Worm (Caenorhabditis elegans) whole organism, early embryonic: ENCODE measurements around the gene pqn-48.

Experiments used
- aly-1 ChIP-seq: sonication (generic microtip); optimal IDR thresholded peaks from 2 replicates; lab custom pipeline; 2016; ENCODE audit warnings: missing genetic modification characterization, missing compliant biosample characterization
- ama-1 ChIP-seq: fragments of 150-350 bp; optimal IDR thresholded peaks from 2 replicates; lab custom pipeline; 2014
- ceh-13 ChIP-seq: fragments of 200-800 bp; sonication (Bioruptor generic); optimal IDR thresholded peaks from 2 replicates; lab custom pipeline; 2018; ENCODE audit warnings: mild to moderate bottlenecking, missing genetic modification characterization, missing compliant biosample characterization
- ceh-36 ChIP-seq: sonication (generic microtip); optimal IDR thresholded peaks from 2 replicates; lab custom pipeline; 2016; ENCODE audit warnings: missing genetic modification characterization, inconsistent platforms, missing compliant biosample characterization
- ets-7 ChIP-seq: sonication (generic microtip); optimal IDR thresholded peaks from 2 replicates; lab custom pipeline; 2016; ENCODE audit warnings: missing genotype, missing genetic modification characterization, missing compliant biosample characterization
- flt-1 ChIP-seq: fragments of 200-800 bp; sonication (Bioruptor generic); IDR thresholded peaks from 2 replicates; pipeline ENCODE4 v1.3.6; 2022; ENCODE audit warnings: missing genetic modification characterization, missing compliant biosample characterization
- hmbx-1 ChIP-seq: sonication (generic microtip); optimal IDR thresholded peaks from 2 replicates; lab custom pipeline; 2016; ENCODE audit warnings: mild to moderate bottlenecking, missing genetic modification characterization, missing compliant biosample characterization
- hmg-4 ChIP-seq: fragments of 200-800 bp; sonication (Bioruptor generic); optimal IDR thresholded peaks from 2 replicates; lab custom pipeline; 2018; ENCODE audit warnings: mild to moderate bottlenecking, missing genetic modification characterization, missing compliant biosample characterization
- hnd-1 ChIP-seq: sonication (generic microtip); optimal IDR thresholded peaks from 2 replicates; lab custom pipeline; 2016; ENCODE audit warnings: missing genetic modification characterization, missing compliant biosample characterization
- pes-1 ChIP-seq: fragments of 200-800 bp; sonication (Bioruptor generic); IDR thresholded peaks from 2 replicates; pipeline ENCODE4 v1.3.6; 2022; ENCODE audit warnings: missing genetic modification reagents, missing genetic modification characterization, missing compliant biosample characterization
- scrt-1 ChIP-seq: fragments of 200-800 bp; sonication (Bioruptor generic); IDR thresholded peaks from 2 replicates; pipeline ENCODE4 v1.3.6; 2022; ENCODE audit warnings: missing genetic modification characterization, missing compliant biosample characterization
- sea-1 ChIP-seq: fragments of 200-800 bp; sonication (Bioruptor generic); conservative IDR thresholded peaks from 2 replicates; pipeline ENCODE4 v1.3.6; 2022; ENCODE audit warnings: missing genetic modification characterization, missing compliant biosample characterization
- tbx-37 ChIP-seq: fragments of 200-800 bp; sonication (Bioruptor generic); conservative IDR thresholded peaks from 2 replicates; pipeline ENCODE4 v1.3.6; 2022; ENCODE audit warnings: missing genetic modification reagents, missing genetic modification characterization, missing compliant biosample characterization
- tra-4 ChIP-seq: sonication (generic microtip); optimal IDR thresholded peaks from 2 replicates; lab custom pipeline; 2017; ENCODE audit warnings: missing genetic modification characterization, missing compliant biosample characterization

DNA sequence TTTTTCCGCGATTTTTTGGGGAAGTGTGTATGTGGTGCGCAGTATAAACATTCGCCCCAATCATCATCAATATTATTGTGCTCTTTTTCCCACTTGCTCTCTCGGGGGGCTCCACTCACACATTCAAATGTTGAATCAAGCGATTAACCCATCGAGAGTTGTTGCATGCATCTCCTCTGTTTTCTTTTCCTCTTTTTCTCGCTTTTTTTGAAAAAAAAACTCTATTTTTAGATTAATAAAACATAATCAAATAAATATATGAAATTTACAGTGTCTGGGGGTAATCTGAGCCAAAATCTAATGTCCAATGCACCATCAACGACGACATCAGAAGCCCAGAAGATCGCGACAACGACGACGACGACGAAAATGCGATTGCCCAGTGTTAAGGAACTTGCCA lies 34.1 kb upstream of the pqn-48 start, which contains the start of gene ephx-1:
- TF ChIP-seq pes-1 (GFP tag; lab: Robert Waterston, UW) (no peak), hmg-4 (GFP tag; lab: Kevin White, UChicago) (no peak), ama-1 (lab: Kevin White, UChicago) (no peak), ets-7 (tag; lab: Kevin White, UChicago) (no peak), flt-1 (no peak), sea-1 (GFP tag; lab: Robert Waterston, UW) (no peak), hmbx-1 (tag; lab: Kevin White, UChicago) (no peak), tbx-37 (GFP tag; lab: Robert Waterston, UW) (no peak), ceh-36 (tag; lab: Kevin White, UChicago) (no peak), scrt-1 (GFP tag; lab: Robert Waterston, UW) (no peak), aly-1 (no peak), ceh-13 (GFP tag; lab: Kevin White, UChicago) (no peak), hnd-1 (tag; lab: Kevin White, UChicago) (no peak), tra-4 (tag; lab: Kevin White, UChicago) (no peak)
